Fruit fly (Drosophila melanogaster) whole organism, embryonic: Measurements from ENCODE around the gene Uck.

Experiments used
- B-H1 ChIP-seq: fragments of 200-800 bp; sonication (Bioruptor generic); IDR thresholded peaks from 3 replicates; pipeline ENCODE4 v1.3.6; 2022; ENCODE audit warnings: missing biosample characterization, missing genetic modification characterization
- B-H2 ChIP-seq: fragments of 200-800 bp; sonication (Bioruptor generic); optimal IDR thresholded peaks from 2 replicates; lab custom pipeline; 2018; ENCODE audit warnings: missing biosample characterization, mild to moderate bottlenecking, missing genetic modification characterization
- CG10543 ChIP-seq: fragments of 200-800 bp; sonication (Bioruptor generic); optimal IDR thresholded peaks from 3 replicates; lab custom pipeline; 2017; ENCODE audit warnings: missing biosample characterization, mild to moderate bottlenecking, missing genetic modification characterization, moderate library complexity
- CG10979 ChIP-seq: fragments of 200-800 bp; sonication (Bioruptor generic); optimal IDR thresholded peaks from 2 replicates; lab custom pipeline; 2018; ENCODE audit warnings: missing biosample characterization, mild to moderate bottlenecking, missing genetic modification characterization, moderate library complexity
- CG13424 ChIP-seq: fragments of 200-800 bp; sonication (Bioruptor generic); optimal IDR thresholded peaks from 2 replicates; lab custom pipeline; 2019; ENCODE audit warnings: missing biosample characterization, mild to moderate bottlenecking, missing genetic modification characterization, moderate library complexity
- CG14965 ChIP-seq: fragments of 200-800 bp; sonication (Bioruptor generic); optimal IDR thresholded peaks from 2 replicates; lab custom pipeline; 2016; ENCODE audit warnings: missing biosample characterization, missing genetic modification characterization, borderline replicate concordance
- CG1602 ChIP-seq: fragments of 200-800 bp; sonication (Bioruptor generic); optimal IDR thresholded peaks from 3 replicates; lab custom pipeline; 2016; ENCODE audit warnings: missing biosample characterization, missing genetic modification characterization
- CG17186 ChIP-seq: fragments of 200-800 bp; sonication (Bioruptor generic); optimal IDR thresholded peaks from 3 replicates; lab custom pipeline; 2017; ENCODE audit warnings: missing biosample characterization, missing genetic modification reagents, missing genetic modification characterization
- CG17385 ChIP-seq: fragments of 200-800 bp; sonication (Bioruptor generic); optimal IDR thresholded peaks from 3 replicates; lab custom pipeline; 2018; ENCODE audit warnings: missing biosample characterization, mild to moderate bottlenecking, missing genetic modification characterization
- CG17612 ChIP-seq: fragments of 200-800 bp; sonication (Bioruptor generic); IDR thresholded peaks from 2 replicates; pipeline ENCODE4 v1.3.6; 2022; ENCODE audit warnings: missing biosample characterization, missing genetic modification characterization
- CG17829 ChIP-seq: fragments of 200-800 bp; optimal IDR thresholded peaks from 2 replicates; lab custom pipeline; 2019; ENCODE audit warnings: missing biosample characterization, mild to moderate bottlenecking, missing genetic modification characterization, moderate library complexity
- CG3847 ChIP-seq: fragments of 200-800 bp; sonication (Bioruptor generic); IDR thresholded peaks from 2 replicates; pipeline ENCODE4 v1.3.6; 2022; ENCODE audit warnings: missing biosample characterization, missing genetic modification characterization
- CG4328 ChIP-seq: fragments of 200-800 bp; sonication (Bioruptor generic); optimal IDR thresholded peaks from 3 replicates; lab custom pipeline; 2017; ENCODE audit warnings: missing biosample characterization, missing genetic modification reagents, missing genetic modification characterization
- CG4617 ChIP-seq: fragments of 200-800 bp; sonication (Bioruptor generic); optimal IDR thresholded peaks from 3 replicates; lab custom pipeline; 2016; ENCODE audit warnings: missing biosample characterization, missing genetic modification characterization, borderline replicate concordance
- CG7556 ChIP-seq: fragments of 200-800 bp; sonication (Bioruptor generic); optimal IDR thresholded peaks from 2 replicates; lab custom pipeline; 2017; ENCODE audit warnings: missing biosample characterization, mild to moderate bottlenecking, missing genetic modification characterization
- CG9932 ChIP-seq: fragments of 200-800 bp; sonication (Bioruptor generic); IDR thresholded peaks from 2 replicates; pipeline ENCODE4 v1.3.6; 2022; ENCODE audit warnings: missing biosample characterization, missing genetic modification characterization
- CTCF ChIP-seq: fragments of 200-800 bp; sonication (Bioruptor generic); optimal IDR thresholded peaks from 2 replicates; lab custom pipeline; 2017; ENCODE audit warnings: missing biosample characterization, mild to moderate bottlenecking, missing genetic modification characterization, moderate library complexity
- D ChIP-seq, 2 experiments: fragments of 200-800 bp in 1 of 2; fragments of >200 bp in 1 of 2; sonication (Bioruptor generic) in 1 of 2; optimal IDR thresholded peaks; 2 replicates in 1 of 2; 3 replicates in 1 of 2; lab custom pipeline; 2017; ENCODE audit warnings: mild to moderate bottlenecking in 1 of 2, missing biosample characterization in 1 of 2, missing genetic modification characterization in 1 of 2, missing genetic modification reagents in 1 of 2
- D19A ChIP-seq: fragments of 200-800 bp; optimal IDR thresholded peaks from 3 replicates; lab custom pipeline; 2019; ENCODE audit warnings: missing biosample characterization, mild to moderate bottlenecking, missing genetic modification characterization, moderate library complexity
- Fer1 ChIP-seq: fragments of 200-800 bp; sonication (Bioruptor generic); optimal IDR thresholded peaks from 2 replicates; lab custom pipeline; 2017; ENCODE audit warnings: missing biosample characterization, mild to moderate bottlenecking, missing genetic modification characterization
- Hand ChIP-seq: fragments of 200-800 bp; sonication (Bioruptor generic); optimal IDR thresholded peaks from 2 replicates; lab custom pipeline; 2017; ENCODE audit warnings: mild to moderate bottlenecking, missing biosample characterization, missing genetic modification reagents, missing genetic modification characterization
- MTF-1 ChIP-seq: fragments of 200-800 bp; sonication (Bioruptor generic); optimal IDR thresholded peaks from 2 replicates; lab custom pipeline; 2018; ENCODE audit warnings: missing biosample characterization, mild to moderate bottlenecking, missing genetic modification characterization, borderline replicate concordance
- Oaz ChIP-seq: fragments of 200-800 bp; sonication (Bioruptor generic); IDR thresholded peaks from 2 replicates; pipeline ENCODE4 v1.3.6; 2022; ENCODE audit warnings: missing biosample characterization, missing genetic modification characterization
- Poxn ChIP-seq: fragments of 200-800 bp; sonication (Bioruptor generic); IDR thresholded peaks from 2 replicates; pipeline ENCODE4 v1.3.6; 2022; ENCODE audit warnings: missing biosample characterization, missing genetic modification characterization
- Side ChIP-seq: fragments of 200-800 bp; sonication (Bioruptor generic); optimal IDR thresholded peaks from 2 replicates; lab custom pipeline; 2016; ENCODE audit warnings: missing biosample characterization, missing genetic modification characterization
- YL-1 ChIP-seq: fragments of 200-800 bp; sonication (Bioruptor generic); optimal IDR thresholded peaks from 3 replicates; lab custom pipeline; 2017; ENCODE audit warnings: missing biosample characterization, mild to moderate bottlenecking, missing genetic modification characterization
- ato ChIP-seq: fragments of 200-800 bp; sonication (Bioruptor generic); IDR thresholded peaks from 2 replicates; pipeline ENCODE4 v1.3.6; 2022; ENCODE audit warnings: missing biosample characterization, missing genetic modification characterization; ENCODE audit not compliant: partially characterized antibody
- bab2 ChIP-seq: fragments of 200-800 bp; sonication (Bioruptor generic); optimal IDR thresholded peaks from 2 replicates; lab custom pipeline; 2016; ENCODE audit warnings: missing biosample characterization, missing genetic modification characterization
- bcd ChIP-seq: fragments of 200-800 bp; sonication (Bioruptor generic); optimal IDR thresholded peaks from 2 replicates; lab custom pipeline; 2017; ENCODE audit warnings: missing biosample characterization, mild to moderate bottlenecking, missing genetic modification characterization
- cad ChIP-seq: fragments of >200 bp; optimal IDR thresholded peaks from 2 replicates; lab custom pipeline; 2017; ENCODE audit warnings: missing biosample characterization, missing genetic modification characterization
- ci ChIP-seq: fragments of 200-800 bp; sonication (Bioruptor generic); IDR thresholded peaks from 3 replicates; pipeline ENCODE4 v1.3.6; 2022; ENCODE audit warnings: missing biosample characterization, missing genetic modification characterization
- ems ChIP-seq: fragments of 200-800 bp; sonication (Bioruptor generic); optimal IDR thresholded peaks from 3 replicates; lab custom pipeline; 2016; ENCODE audit warnings: missing biosample characterization, missing genetic modification characterization
- exex ChIP-seq: fragments of 200-800 bp; sonication (Bioruptor generic); optimal IDR thresholded peaks from 4 replicates; lab custom pipeline; 2018; ENCODE audit warnings: missing biosample characterization, mild to moderate bottlenecking, missing genetic modification characterization, moderate library complexity
- fd64A ChIP-seq: fragments of 200-800 bp; sonication (Bioruptor generic); optimal IDR thresholded peaks from 3 replicates; lab custom pipeline; 2018; ENCODE audit warnings: missing biosample characterization, mild to moderate bottlenecking, missing genetic modification characterization
- grn ChIP-seq: fragments of 200-800 bp; sonication (Bioruptor generic); optimal IDR thresholded peaks from 3 replicates; lab custom pipeline; 2017; ENCODE audit warnings: missing biosample characterization, missing genetic modification characterization
- inv ChIP-seq: fragments of 200-800 bp; sonication (Bioruptor generic); IDR thresholded peaks from 2 replicates; pipeline ENCODE4 v1.3.6; 2022; ENCODE audit warnings: missing biosample characterization, missing genetic modification characterization; ENCODE audit not compliant: partially characterized antibody
- lab ChIP-seq: fragments of 200-800 bp; sonication (Bioruptor generic); optimal IDR thresholded peaks from 3 replicates; lab custom pipeline; 2017; ENCODE audit warnings: missing biosample characterization, missing genetic modification characterization, mild to moderate bottlenecking, moderate library complexity, missing genetic modification reagents
- lilli ChIP-seq: fragments of 200-800 bp; sonication (Bioruptor generic); optimal IDR thresholded peaks from 3 replicates; lab custom pipeline; 2016; ENCODE audit warnings: missing biosample characterization, missing genetic modification characterization
- nerfin-2 ChIP-seq: fragments of 200-800 bp; sonication (Bioruptor generic); IDR thresholded peaks from 2 replicates; pipeline ENCODE4 v1.3.6; 2022; ENCODE audit warnings: missing biosample characterization, missing genetic modification characterization; ENCODE audit not compliant: partially characterized antibody
- odd ChIP-seq: fragments of 200-800 bp; sonication (Bioruptor generic); optimal IDR thresholded peaks from 2 replicates; lab custom pipeline; 2017; ENCODE audit warnings: missing biosample characterization, mild to moderate bottlenecking, missing genetic modification characterization
- onecut ChIP-seq: fragments of 200-800 bp; sonication (Bioruptor generic); IDR thresholded peaks from 2 replicates; pipeline ENCODE4 v1.3.6; 2022; ENCODE audit warnings: missing biosample characterization, missing genetic modification characterization
- peb ChIP-seq: fragments of 200-800 bp; sonication (Bioruptor generic); IDR thresholded peaks from 2 replicates; pipeline ENCODE4 v1.3.6; 2022; ENCODE audit warnings: missing biosample characterization, missing genetic modification characterization
- repo ChIP-seq: fragments of 200-800 bp; sonication (Bioruptor generic); optimal IDR thresholded peaks from 2 replicates; lab custom pipeline; 2016; ENCODE audit warnings: missing biosample characterization, missing genetic modification characterization
- run ChIP-seq: fragments of 200-800 bp; sonication (Bioruptor generic); optimal IDR thresholded peaks from 3 replicates; lab custom pipeline; 2018; ENCODE audit warnings: missing biosample characterization, mild to moderate bottlenecking, missing genetic modification characterization
- shn ChIP-seq: fragments of 200-800 bp; sonication (Bioruptor generic); optimal IDR thresholded peaks from 3 replicates; lab custom pipeline; 2016; ENCODE audit warnings: missing biosample characterization, missing genetic modification characterization
- slou ChIP-seq: fragments of 200-800 bp; sonication (Bioruptor generic); optimal IDR thresholded peaks from 3 replicates; lab custom pipeline; 2016; ENCODE audit warnings: missing biosample characterization, missing genetic modification characterization
- tup ChIP-seq: fragments of 200-800 bp; sonication (Bioruptor generic); optimal IDR thresholded peaks from 2 replicates; lab custom pipeline; 2016; ENCODE audit warnings: missing biosample characterization, mild to moderate bottlenecking, missing genetic modification characterization, moderate library complexity
- vvl ChIP-seq: fragments of 200-800 bp; sonication (Bioruptor generic); IDR thresholded peaks from 2 replicates; pipeline ENCODE4 v1.3.6; 2022; ENCODE audit warnings: missing biosample characterization, missing genetic modification characterization
- zen2 ChIP-seq: fragments of 200-800 bp; sonication (Bioruptor generic); IDR thresholded peaks from 3 replicates; pipeline ENCODE4 v1.3.6; 2022; ENCODE audit warnings: missing biosample characterization, missing genetic modification characterization; ENCODE audit not compliant: partially characterized antibody

Gene Uck

dm6 chr3R:24318217-24319082 lies 28.5 kb downstream of the Uck start, which contains the start of the genes Nab2 and BRWD3 (continued):
- TF ChIP-seq slou (GFP tag; lab: Kevin White, UChicago) (no peak), Fer1 (no peak), CG7556 (GFP tag; lab: Kevin White, UChicago) (no peak), tup (GFP tag; lab: Kevin White, UChicago) (no peak), CG17829 (tag; lab: Kevin White, UChicago) (peak; percentile 18), lab (GFP tag; lab: Kevin White, UChicago) (no peak), CG13424 (peak; percentile 57), zen2 (GFP tag; lab: Robert Waterston, UW) (peak; percentile 49; the same call in 1 of the 3 replicates), vvl (GFP tag; lab: Robert Waterston, UW) (peak; percentile 66), peb (GFP tag; lab: Robert Waterston, UW) (no peak), D (optimal IDR thresholded peaks at IDR 0.05; lab: Kevin White, UChicago) (no peak), D (GFP tag; optimal IDR thresholded peaks at IDR 0.05; lab: Kevin White, UChicago) (no peak), CG1602 (GFP tag; lab: Kevin White, UChicago) (peak; percentile 18), D19A (tag; lab: Kevin White, UChicago) (no peak), lilli (GFP tag; lab: Kevin White, UChicago) (no peak), bab2 (GFP tag; lab: Kevin White, UChicago) (no peak), CG10979 (tag; lab: Kevin White, UChicago) (peak; percentile 13), B-H2 (no peak), CG17612 (GFP tag; lab: Robert Waterston, UW) (no peak), shn (GFP tag; lab: Kevin White, UChicago) (no peak), MTF-1 (GFP tag; lab: Kevin White, UChicago) (no peak), CG4617 (GFP tag; lab: Kevin White, UChicago) (peak; percentile 39), exex (tag; lab: Kevin White, UChicago) (no peak), bcd (GFP tag; lab: Kevin White, UChicago) (peak; percentile 22), CG17186 (GFP tag; lab: Kevin White, UChicago) (no peak), CG9932 (GFP tag; lab: Robert Waterston, UW) (peak; percentile 76), CG4328 (peak; percentile 32), run (tag; lab: Kevin White, UChicago) (no peak), Poxn (GFP tag; lab: Robert Waterston, UW) (no peak), inv (GFP tag; lab: Robert Waterston, UW) (peak; percentile 56), repo (GFP tag; lab: Kevin White, UChicago) (no peak), YL-1 (peak; percentile 37), CG17385 (GFP tag; lab: Kevin White, UChicago) (peak; percentile 93), nerfin-2 (peak; percentile 48), CG3847 (peak; percentile 52; the same call in 1 of the 2 replicates), ems (no peak), odd (no peak), Side (GFP tag; lab: Kevin White, UChicago) (no peak), Oaz (GFP tag; lab: Robert Waterston, UW) (peak; percentile 30; the same call in 1 of the 2 replicates), CG10543 (peak; percentile 38), onecut (GFP tag; lab: Robert Waterston, UW) (peak; percentile 79), ato (GFP tag; lab: Robert Waterston, UW) (peak; percentile 25), CG14965 (GFP tag; lab: Kevin White, UChicago) (no peak), B-H1 (no peak), grn (GFP tag; lab: Kevin White, UChicago) (no peak), CTCF (GFP tag; lab: Kevin White, UChicago) (no peak), fd64A (GFP tag; lab: Kevin White, UChicago) (no peak), cad (GFP tag; lab: Kevin White, UChicago) (no peak), ci (GFP tag; lab: Robert Waterston, UW) (peak; percentile 55; the same call in 1 of the 3 replicates), Hand (no peak)
